Fruit fly (Drosophila melanogaster) whole organism, prepupa: ENCODE data around the gene Pitslre.
A peak's percentile ranks its signal among the peaks of the same experiment; 100 is the strongest.

Experiments
- CG6276 ChIP-seq: fragments of 200-800 bp; sonication (Bioruptor generic); optimal IDR thresholded peaks from 2 replicates; lab custom pipeline; 2017; ENCODE audit warnings: missing biosample characterization, mild to moderate bottlenecking, missing genetic modification characterization
- CG6808 ChIP-seq: fragments of 200-800 bp; sonication (Bioruptor generic); optimal IDR thresholded peaks from 3 replicates; lab custom pipeline; 2017; ENCODE audit warnings: missing biosample characterization, missing genetic modification characterization, mild to moderate bottlenecking, moderate library complexity, missing genetic modification reagents
- CG8119 ChIP-seq: fragments of 200-800 bp; sonication (Bioruptor generic); IDR thresholded peaks from 3 replicates; pipeline ENCODE4 v1.3.6; 2022; ENCODE audit warnings: missing biosample characterization, missing genetic modification characterization
- CG9139 ChIP-seq: fragments of 200-800 bp; sonication (Bioruptor generic); optimal IDR thresholded peaks from 3 replicates; lab custom pipeline; 2017; ENCODE audit warnings: missing biosample characterization, mild to moderate bottlenecking, missing genetic modification characterization
- Eip93F ChIP-seq: fragments of 200-800 bp; sonication (Bioruptor generic); optimal IDR thresholded peaks from 2 replicates; lab custom pipeline; 2016; ENCODE audit warnings: missing biosample characterization, mild to moderate bottlenecking, missing genetic modification characterization
- Lpt ChIP-seq: fragments of 200-800 bp; sonication (Bioruptor generic); optimal IDR thresholded peaks from 3 replicates; lab custom pipeline; 2016; ENCODE audit warnings: missing biosample characterization, missing genetic modification characterization

dm6 chr3L:20771001-20771890 is at the start of gene Pitslre, which contains the start of gene CG4042:
- TF ChIP-seq CG6808 (GFP tag; lab: Kevin White, UChicago), result no peak
- TF ChIP-seq CG8119 (GFP tag; lab: Robert Waterston, UW), result no peak
- TF ChIP-seq Eip93F (GFP tag; lab: Kevin White, UChicago), result no peak
- TF ChIP-seq CG9139, result no peak
- peak; percentile 1 for TF ChIP-seq Lpt
- TF ChIP-seq CG6276 (GFP tag; lab: Kevin White, UChicago), result no peak
